Fruit fly (Drosophila melanogaster): Measurements from ENCODE around the gene noi.

Gene noi

dm6 chr3R:5620387-5620956 lies 29.2 kb upstream of the noi start (continued):
- TF ChIP-seq cad (GFP tag; optimal IDR thresholded peaks at IDR 0.05) = no peak
- TF ChIP-seq NfI (GFP tag; optimal IDR thresholded peaks at IDR 0.05) = peak; percentile 56
- peak; percentile 69 for TF ChIP-seq HHEX (GFP tag; optimal IDR thresholded peaks at IDR 0.05)
- peak; percentile 59; the same call in 1 of the 2 replicates for TF ChIP-seq CG5953 (GFP tag; IDR thresholded peaks at IDR 0.05)
- TF ChIP-seq Stat92E (GFP tag; optimal IDR thresholded peaks at IDR 0.05) = peak in 1 of 3 experiments; percentile 12
- TF ChIP-seq Antp (GFP tag; optimal IDR thresholded peaks at IDR 0.05) = peak; percentile 73
- peak; percentile 44 for TF ChIP-seq Hand (GFP tag; optimal IDR thresholded peaks at IDR 0.05)
- TF ChIP-seq ac (GFP tag; optimal IDR thresholded peaks at IDR 0.05) = no peak
- TF ChIP-seq Dfd (GFP tag; optimal IDR thresholded peaks at IDR 0.05) = no peak
- no peak for TF ChIP-seq CG6175 (GFP tag; IDR thresholded peaks at IDR 0.05)
- TF ChIP-seq CG12219 (GFP tag; optimal IDR thresholded peaks at IDR 0.05) = peak; percentile 61
- TF ChIP-seq run (tag; optimal IDR thresholded peaks at IDR 0.05) = no peak
- TF ChIP-seq CG1832 (GFP tag; optimal IDR thresholded peaks at IDR 0.05) = no peak
- TF ChIP-seq HLHmδ (GFP tag; optimal IDR thresholded peaks at IDR 0.05) = peak; percentile 10
- peak; percentile 72 for TF ChIP-seq Sox100B (GFP tag; optimal IDR thresholded peaks at IDR 0.05)
- TF ChIP-seq CG31365 (tag; optimal IDR thresholded peaks at IDR 0.05) = no peak
- TF ChIP-seq CG3995 (GFP tag; optimal IDR thresholded peaks at IDR 0.05) = peak; percentile 19
- no peak for TF ChIP-seq yki (optimal IDR thresholded peaks at IDR 0.05)
- peak; percentile 0 for TF ChIP-seq CG31388 (GFP tag; optimal IDR thresholded peaks at IDR 0.05)
- no peak for TF ChIP-seq CG10431 (GFP tag; optimal IDR thresholded peaks at IDR 0.05)
- TF ChIP-seq ttk (GFP tag; IDR thresholded peaks at IDR 0.05) = peak; percentile 49; the same call in 1 of the 2 replicates
- peak; percentile 38 for TF ChIP-seq gcm (GFP tag; optimal IDR thresholded peaks at IDR 0.05)
- no peak for TF ChIP-seq sr (GFP tag; IDR thresholded peaks at IDR 0.05)
- TF ChIP-seq CG5245 (GFP tag; optimal IDR thresholded peaks at IDR 0.05) = peak; percentile 61
- peak; percentile 71 for TF ChIP-seq row (GFP tag; IDR thresholded peaks at IDR 0.05)
- TF ChIP-seq CG11560 (tag; IDR thresholded peaks at IDR 0.05) = no peak
- TF ChIP-seq CG1602 (GFP tag; optimal IDR thresholded peaks at IDR 0.05) = peak; percentile 48
- TF ChIP-seq CG7928 (GFP tag; optimal IDR thresholded peaks at IDR 0.05) = no peak
- TF ChIP-seq CG2120 (GFP tag; optimal IDR thresholded peaks at IDR 0.05) = peak; percentile 63
- peak; percentile 64 for TF ChIP-seq Meics (GFP tag; optimal IDR thresholded peaks at IDR 0.05)
- no peak for TF ChIP-seq ftz-f1 (GFP tag; optimal IDR thresholded peaks at IDR 0.05)
- peak in 1 of 3 experiments; percentile 67 for TF ChIP-seq lola (GFP tag; optimal IDR thresholded peaks at IDR 0.05)
- peak; percentile 50 for TF ChIP-seq pb (GFP tag; optimal IDR thresholded peaks at IDR 0.05)
- peak; percentile 69 for TF ChIP-seq bab2 (GFP tag; optimal IDR thresholded peaks at IDR 0.05)
- no peak for TF ChIP-seq kah (GFP tag; optimal IDR thresholded peaks at IDR 0.05)
- TF ChIP-seq zen (tag; optimal IDR thresholded peaks at IDR 0.05) = peak; percentile 21
- peak; percentile 42 for TF ChIP-seq CG1529 (GFP tag; optimal IDR thresholded peaks at IDR 0.05)
- no peak for TF ChIP-seq tna (GFP tag; IDR thresholded peaks at IDR 0.05; ENCODE audit: partially characterized antibody)
- TF ChIP-seq CG17568 (GFP tag; optimal IDR thresholded peaks at IDR 0.05) = peak; percentile 24
- no peak for TF ChIP-seq br (optimal IDR thresholded peaks at IDR 0.05)
- no peak for TF ChIP-seq CG34376 (GFP tag; optimal IDR thresholded peaks at IDR 0.05)
- peak; percentile 61; the same call in 1 of the 3 replicates for TF ChIP-seq CG7357 (GFP tag; IDR thresholded peaks at IDR 0.05)
- peak; percentile 53 for TF ChIP-seq ap (GFP tag; IDR thresholded peaks at IDR 0.05)
- peak; percentile 84 for TF ChIP-seq dmrt99B (tag; optimal IDR thresholded peaks at IDR 0.05)
- no peak for TF ChIP-seq CG6683 (GFP tag; optimal IDR thresholded peaks at IDR 0.05)
- no peak for TF ChIP-seq rib (GFP tag; IDR thresholded peaks at IDR 0.05)
- peak; percentile 17 for TF ChIP-seq CG15601 (tag; optimal IDR thresholded peaks at IDR 0.05)
- TF ChIP-seq en (GFP tag; optimal IDR thresholded peaks at IDR 0.05) = peak; percentile 49
- TF ChIP-seq CG11456 (GFP tag; IDR thresholded peaks at IDR 0.05) = peak; percentile 66; the same call in 1 of the 3 replicates
- no peak for TF ChIP-seq Dp (GFP tag; optimal IDR thresholded peaks at IDR 0.05)
- TF ChIP-seq pum (GFP tag; optimal IDR thresholded peaks at IDR 0.05) = peak; percentile 65

Measured in whole organism, embryonic.